Fruit fly (Drosophila melanogaster) whole organism, embryonic: Measurements from ENCODE around the gene CG14903.

ENCODE experiments used
- Atf3 ChIP-seq: fragments of 200-800 bp; sonication (Bioruptor generic); optimal IDR thresholded peaks from 3 replicates; lab custom pipeline; 2016; ENCODE audit warnings: missing biosample characterization, missing genetic modification characterization
- CG10366 ChIP-seq: fragments of 200-800 bp; sonication (Bioruptor generic); IDR thresholded peaks from 2 replicates; pipeline ENCODE4 v1.3.6; 2022; ENCODE audit warnings: missing biosample characterization, missing genetic modification characterization
- CG1603 ChIP-seq: fragments of 200-800 bp; sonication (Bioruptor generic); optimal IDR thresholded peaks from 2 replicates; lab custom pipeline; 2019; ENCODE audit warnings: missing biosample characterization, mild to moderate bottlenecking, missing genetic modification characterization, moderate library complexity
- CG18476 ChIP-seq: fragments of 200-800 bp; sonication (Bioruptor generic); optimal IDR thresholded peaks from 2 replicates; lab custom pipeline; 2016; ENCODE audit warnings: missing biosample characterization, mild to moderate bottlenecking, missing genetic modification characterization
- CkIIα-i1 ChIP-seq: fragments of 200-800 bp; sonication (Bioruptor generic); IDR thresholded peaks from 2 replicates; pipeline ENCODE4 v1.3.6; 2022; ENCODE audit warnings: missing biosample characterization, missing genetic modification characterization
- Drgx ChIP-seq: fragments of 200-800 bp; sonication (Bioruptor generic); IDR thresholded peaks from 2 replicates; pipeline ENCODE4 v1.3.6; 2022; ENCODE audit warnings: missing biosample characterization, missing genetic modification characterization
- Ets97D ChIP-seq: fragments of 200-800 bp; sonication (Bioruptor generic); optimal IDR thresholded peaks from 3 replicates; lab custom pipeline; 2016; ENCODE audit warnings: missing biosample characterization, missing genetic modification characterization
- ash1 ChIP-seq: fragments of 200-800 bp; sonication (Bioruptor generic); optimal IDR thresholded peaks from 2 replicates; lab custom pipeline; 2018; ENCODE audit warnings: missing biosample characterization, mild to moderate bottlenecking, missing genetic modification characterization
- insv ChIP-seq, 2 experiments: fragments of 200-800 bp; sonication (Bioruptor generic); optimal IDR thresholded peaks; 3 replicates each; lab custom pipeline; 2016 to 2018; ENCODE audit warnings: missing biosample characterization in 2 of 2, missing genetic modification characterization in 2 of 2
- lmd ChIP-seq: fragments of 200-800 bp; sonication (Bioruptor generic); IDR thresholded peaks from 2 replicates; pipeline ENCODE4 v1.3.6; 2022; ENCODE audit warnings: missing biosample characterization, missing genetic modification characterization
- pfk ChIP-seq: fragments of 200-800 bp; sonication (Bioruptor generic); optimal IDR thresholded peaks from 2 replicates; lab custom pipeline; 2018; ENCODE audit warnings: missing biosample characterization, mild to moderate bottlenecking, missing genetic modification characterization, moderate library complexity
- tgo ChIP-seq: fragments of 200-800 bp; sonication (Bioruptor generic); IDR thresholded peaks from 3 replicates; pipeline ENCODE4 v1.3.6; 2022; ENCODE audit warnings: missing biosample characterization, missing genetic modification characterization

- no peak for TF ChIP-seq pfk (GFP tag; lab: Kevin White, UChicago)
- TF ChIP-seq CkIIα-i1 (GFP tag; lab: Robert Waterston, UW) = no peak
- TF ChIP-seq lmd = no peak
- TF ChIP-seq Atf3 (GFP tag; lab: Kevin White, UChicago) = no peak
- TF ChIP-seq CG1603 (tag; lab: Kevin White, UChicago) = no peak
- no peak for TF ChIP-seq tgo (GFP tag; lab: Robert Waterston, UW)
- TF ChIP-seq CG18476 (GFP tag; lab: Kevin White, UChicago) = no peak
- TF ChIP-seq CG10366 (GFP tag; lab: Robert Waterston, UW) = no peak
- TF ChIP-seq Drgx (GFP tag; lab: Robert Waterston, UW) = no peak
- no peak for TF ChIP-seq insv (GFP tag; optimal IDR thresholded peaks at IDR 0.05; lab: Kevin White, UChicago)
- TF ChIP-seq Ets97D (GFP tag; lab: Kevin White, UChicago) = no peak
- TF ChIP-seq ash1 = no peak
These were observed 35.4 kb upstream of the CG14903 start, which contains the start of gene NPF for dm6 chr3R:16608920-16609319.
